Fruit fly (Drosophila melanogaster): ENCODE results near the gene Rsph1.

DNA sequence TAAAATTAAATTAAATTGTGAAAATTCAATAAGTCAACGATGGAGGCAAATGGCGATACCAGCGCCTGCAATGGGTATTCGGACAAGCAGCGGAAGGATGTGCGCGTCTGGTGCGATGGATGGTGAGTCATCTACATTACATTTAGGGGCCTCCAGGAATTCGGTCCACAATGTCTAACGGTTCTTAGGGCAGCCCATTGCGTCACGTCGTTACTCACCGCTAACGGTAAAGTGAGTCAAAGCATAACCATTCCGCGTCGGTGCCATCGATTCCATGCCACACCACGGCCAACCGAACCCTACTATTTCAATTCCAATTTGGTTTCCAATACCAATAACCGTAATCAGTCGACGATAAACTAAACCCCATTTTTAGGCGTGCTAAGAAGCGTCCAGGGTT, 20.9 kb downstream of the Rsph1 start:
- TF ChIP-seq CG8478 (optimal IDR thresholded peaks at IDR 0.05), result no peak
- no peak for TF ChIP-seq CTCF (optimal IDR thresholded peaks at IDR 0.05)
